Worm (Caenorhabditis elegans) whole organism, midembryonic: ENCODE results near the gene spe-10.

Source experiments
- T22C8.4 ChIP-seq: fragments of 200-800 bp; sonication (Bioruptor generic); IDR thresholded peaks from 2 replicates; pipeline ENCODE4 v1.3.6; 2022; ENCODE audit warnings: missing genetic modification characterization, missing compliant biosample characterization
- cog-1 ChIP-seq: sonication (generic microtip); optimal IDR thresholded peaks from 2 replicates; lab custom pipeline; 2016; ENCODE audit warnings: missing genetic modification characterization, missing compliant biosample characterization
- flt-1 ChIP-seq: fragments of 200-800 bp; sonication (Bioruptor generic); IDR thresholded peaks from 2 replicates; pipeline ENCODE4 v1.3.6; 2022; ENCODE audit warnings: missing genetic modification characterization, missing compliant biosample characterization
- med-1 ChIP-seq: sonication (generic microtip); optimal IDR thresholded peaks from 2 replicates; lab custom pipeline; 2017; ENCODE audit warnings: missing genetic modification characterization, mild to moderate bottlenecking, missing compliant biosample characterization, antibody characterized with exemption, missing genetic modification reagents; ENCODE audit not compliant: insufficient read depth
- ref-1 ChIP-seq: fragments of 200-800 bp; sonication (Bioruptor generic); conservative IDR thresholded peaks from 2 replicates; pipeline ENCODE4 v1.3.6; 2022; ENCODE audit warnings: missing genetic modification reagents, missing genetic modification characterization, missing compliant biosample characterization
- tab-1 ChIP-seq: fragments of 200-800 bp; sonication (Bioruptor generic); IDR thresholded peaks from 2 replicates; pipeline ENCODE4 v1.3.6; 2022; ENCODE audit warnings: missing genetic modification characterization, missing compliant biosample characterization
- ztf-23 ChIP-seq: fragments of 200-800 bp; sonication (Bioruptor generic); IDR thresholded peaks from 2 replicates; pipeline ENCODE4 v1.3.6; 2022; ENCODE audit warnings: missing genetic modification reagents, missing genetic modification characterization, missing compliant biosample characterization

DNA sequence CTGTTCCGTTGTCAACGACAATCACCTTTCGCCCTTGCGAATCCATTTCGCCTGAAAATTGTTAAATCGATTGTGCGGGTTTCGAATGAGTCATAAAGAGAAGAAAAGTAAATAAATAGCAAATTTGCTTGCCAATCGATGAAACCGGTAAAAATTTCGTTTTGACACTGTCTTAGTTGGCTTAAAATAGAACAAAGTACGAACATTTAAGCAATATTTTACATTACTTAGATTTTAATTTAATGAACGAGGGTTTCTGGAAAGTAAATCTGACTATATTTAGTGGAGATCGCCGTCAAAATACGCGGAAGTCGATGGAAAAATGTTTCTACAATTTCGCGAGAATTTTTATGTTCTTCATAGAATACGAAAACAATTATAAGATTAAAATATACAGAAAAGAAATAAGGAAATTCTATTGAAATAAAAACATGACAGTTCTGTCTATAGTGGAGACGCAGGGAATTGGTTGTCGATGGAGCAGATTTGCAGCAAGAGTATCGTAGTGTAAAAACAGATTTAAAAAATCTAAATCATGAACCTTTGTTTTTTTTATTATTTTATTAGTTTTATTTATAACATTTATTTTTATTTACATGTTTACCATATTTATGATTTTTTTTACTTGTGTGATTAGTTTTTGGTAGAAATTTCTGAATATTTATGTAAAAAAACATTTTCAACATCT, 45.6 kb upstream of the spe-10 start, which contains the start of gene arx-2:
- TF ChIP-seq flt-1 (GFP tag; lab: Robert Waterston, UW) (no peak), tab-1 (GFP tag; lab: Robert Waterston, UW) (no peak), ref-1 (GFP tag; lab: Robert Waterston, UW) (no peak), med-1 (GFP tag; lab: Kevin White, UChicago) (no peak), cog-1 (tag; lab: Kevin White, UChicago) (no peak), ztf-23 (GFP tag; lab: Robert Waterston, UW) (no peak), T22C8.4 (GFP tag; lab: Robert Waterston, UW) (no peak)
